Worm (Caenorhabditis elegans): ENCODE measurements around the gene frpr-16.
"Not testable (repeated sequence)": the region's sequence is repeated elsewhere in the genome, so short reads cannot be mapped to it uniquely, and the experiment has no call there.

The frpr-16 gene

ce11 chrII:6024879-6025278 is 6.1 kb downstream of the frpr-16 start, which contains the start of gene R12C12.9:
Gene R12C12.9, minus strand, starts transcription at chrII:6024979.
- TF ChIP-seq zip-8 (tag; optimal IDR thresholded peaks at IDR 0.05) (no peak), nhr-12 (tag; optimal IDR thresholded peaks at IDR 0.05) (no peak), ceh-43 (GFP tag; optimal IDR thresholded peaks at IDR 0.05) (no peak), cnd-1 (tag; optimal IDR thresholded peaks at IDR 0.05) (no peak), unc-39 (tag; optimal IDR thresholded peaks at IDR 0.05) (no peak), drap-1 (GFP tag; optimal IDR thresholded peaks at IDR 0.05) (no peak), blmp-1 (tag; optimal IDR thresholded peaks at IDR 0.05) (no peak)

DNA sequence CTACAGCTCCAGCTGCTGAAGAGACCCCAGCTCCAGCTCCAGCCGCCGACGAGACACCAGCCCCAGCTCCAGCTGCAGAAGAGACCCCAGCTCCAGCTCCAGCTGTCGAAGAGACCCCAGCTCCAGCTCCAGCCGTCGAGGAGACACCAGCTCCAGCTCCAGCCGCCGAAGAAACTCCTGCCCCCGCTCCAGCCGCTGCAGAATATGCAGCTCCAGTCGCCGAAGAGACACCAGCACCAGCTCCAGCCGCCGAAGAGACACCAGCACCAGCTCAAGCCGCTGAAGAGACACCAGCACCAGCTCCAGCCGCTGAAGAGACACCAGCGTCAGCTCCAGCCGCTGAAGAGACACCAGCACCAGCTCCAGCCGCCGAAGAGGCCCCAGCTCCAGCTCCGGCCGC is 8.4 kb downstream of the frpr-16 start:
- TF ChIP-seq flh-1 (GFP tag; optimal IDR thresholded peaks at IDR 0.05) (no peak), cnd-1 (tag; optimal IDR thresholded peaks at IDR 0.05) (no peak), lsy-2 (tag; optimal IDR thresholded peaks at IDR 0.05) (no peak), nhr-76 (tag; optimal IDR thresholded peaks at IDR 0.05) (no peak), mab-5 (tag; optimal IDR thresholded peaks at IDR 0.05) (no peak), lin-32 (GFP tag; optimal IDR thresholded peaks at IDR 0.05) (no peak), sem-2 (GFP tag; optimal IDR thresholded peaks at IDR 0.05) (no peak), lin-13 (tag; optimal IDR thresholded peaks at IDR 0.05) (no peak), drap-1 (GFP tag; optimal IDR thresholded peaks at IDR 0.05) (no peak), tbx-8 (GFP tag; optimal IDR thresholded peaks at IDR 0.05) (no peak), nhr-12 (tag; optimal IDR thresholded peaks at IDR 0.05) (no peak), elt-3 (tag; optimal IDR thresholded peaks at IDR 0.05) (no peak), ztf-11 (tag; optimal IDR thresholded peaks at IDR 0.05) (no peak), blmp-1 (tag; optimal IDR thresholded peaks at IDR 0.05) (no peak), M03D4.4 (tag; optimal IDR thresholded peaks at IDR 0.05) (no peak), sptf-1 (tag; optimal IDR thresholded peaks at IDR 0.05) (no peak)

DNA sequence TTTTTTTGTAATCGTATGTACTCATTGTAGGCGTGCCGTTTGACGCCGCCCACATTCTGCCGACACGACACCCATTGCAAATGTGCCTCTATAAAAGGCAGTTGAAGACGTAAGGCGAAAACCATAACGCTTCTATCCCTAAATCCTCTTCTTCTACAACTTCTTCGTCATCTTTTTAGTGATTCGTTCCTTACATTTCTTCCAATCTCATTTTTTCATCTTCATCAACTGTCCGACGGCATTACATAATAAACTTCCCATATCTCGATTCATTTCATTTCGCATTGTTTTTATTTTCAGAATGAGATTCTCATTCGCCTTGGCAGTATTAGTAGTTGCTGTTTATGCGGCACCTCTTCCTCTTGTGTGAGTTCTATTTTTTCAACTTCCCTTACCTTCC is 10.7 kb downstream of the frpr-16 start, which contains the start of gene ZK84.1:
Gene ZK84.1, plus strand, starts transcription at position 301 of the 400 bp plus-strand sequence.
- no peak for TF ChIP-seq nhr-76 (tag; optimal IDR thresholded peaks at IDR 0.05)

DNA sequence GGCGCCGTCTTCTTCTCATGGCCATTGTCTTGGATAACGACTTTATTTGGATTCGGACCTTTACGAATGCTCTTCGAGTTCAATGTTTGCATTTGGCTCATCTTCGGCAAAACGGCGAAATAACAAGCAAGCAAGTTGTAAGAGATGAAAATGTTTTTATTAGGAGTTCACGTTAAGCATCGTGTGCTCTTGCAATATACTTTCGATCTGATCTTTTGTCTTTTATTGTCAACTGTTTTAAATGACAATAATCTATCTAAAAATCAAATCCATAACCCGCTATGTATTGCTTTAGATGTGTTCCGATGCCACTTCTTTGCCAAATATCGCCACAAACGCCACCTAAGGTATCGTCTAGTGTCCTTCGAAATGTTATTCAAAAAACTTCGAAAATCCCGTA is 14.6 kb downstream of the frpr-16 start, which contains the start of gene ZK84.5:
Gene ZK84.5, minus strand, starts transcription at position 101 of the 400 bp plus-strand sequence.
- no peak for TF ChIP-seq unc-62 (GFP tag; optimal IDR thresholded peaks at IDR 0.05)

DNA sequence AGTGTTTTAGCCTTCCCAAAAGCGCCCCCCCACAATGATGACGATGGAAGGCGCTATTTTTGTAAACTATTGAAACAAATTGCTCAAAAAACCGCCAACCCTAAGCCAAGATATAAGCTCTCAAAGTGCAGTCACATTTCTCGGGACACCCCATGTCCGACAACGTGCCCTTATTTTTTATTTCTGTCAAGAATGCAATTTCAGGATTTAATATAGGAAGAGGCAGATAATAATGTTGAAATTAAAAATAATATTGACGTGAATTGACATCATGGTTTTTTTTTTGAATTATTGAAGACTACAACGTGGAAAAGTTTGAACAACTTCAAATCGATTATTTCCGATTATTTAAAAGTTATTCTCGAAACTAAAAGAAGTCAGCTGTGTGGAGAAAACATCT is 16.9 kb downstream of the frpr-16 start, which contains the start of gene ZK84.2:
Gene ZK84.2, plus strand, starts transcription at position 301 of the 400 bp plus-strand sequence.
- TF ChIP-seq lin-32 (GFP tag; optimal IDR thresholded peaks at IDR 0.05); elt-3 (tag; optimal IDR thresholded peaks at IDR 0.05); pha-4 (tag; optimal IDR thresholded peaks at IDR 0.05): not testable (repeated sequence)

- no peak for TF ChIP-seq ztf-11 (tag; optimal IDR thresholded peaks at IDR 0.05)
- no peak for TF ChIP-seq nhr-2 (tag; optimal IDR thresholded peaks at IDR 0.05)
Observed at ce11 chrII:6010544-6010943, 20.5 kb downstream of the frpr-16 start, which contains the start of gene ins-20. Gene ins-20, plus strand, starts transcription at chrII:6010844.

DNA sequence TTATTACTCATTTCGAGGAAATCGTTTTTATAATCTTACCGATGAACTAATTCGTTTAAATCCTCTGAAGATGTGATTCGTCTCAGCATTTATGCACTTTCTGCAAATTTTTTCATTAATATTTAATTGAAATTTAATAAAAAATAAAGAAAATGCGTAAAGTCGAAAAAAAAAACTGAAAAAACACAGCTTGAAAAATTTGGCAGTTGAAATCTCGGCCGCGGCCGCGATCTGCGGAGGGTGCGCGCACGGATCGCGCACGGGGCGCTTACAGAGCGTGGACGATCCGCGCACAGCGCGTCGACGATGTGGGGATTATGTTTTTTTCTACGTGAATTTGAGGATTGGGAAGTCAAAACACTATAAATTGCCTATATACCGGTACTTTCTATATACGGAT is 22.1 kb downstream of the frpr-16 start, which contains the start of gene ZK84.4:
Gene ZK84.4, minus strand, starts transcription at position 101 of the 400 bp plus-strand sequence.
- TF ChIP-seq blmp-1 (tag; optimal IDR thresholded peaks at IDR 0.05); elt-1 (tag; optimal IDR thresholded peaks at IDR 0.05; ENCODE audit: borderline replicate concordance, insufficient read depth); elt-3 (tag; optimal IDR thresholded peaks at IDR 0.05): not testable (repeated sequence)

ce11 chrII:6001004-6001403 is 30.0 kb downstream of the frpr-16 start:
- TF ChIP-seq nhr-76 (tag; optimal IDR thresholded peaks at IDR 0.05): no peak
- TF ChIP-seq unc-62 (GFP tag; optimal IDR thresholded peaks at IDR 0.05): peak; percentile 58
- peak; percentile 51 for TF ChIP-seq hlh-1 (tag; optimal IDR thresholded peaks at IDR 0.05)
- TF ChIP-seq elt-1 (tag; optimal IDR thresholded peaks at IDR 0.05; ENCODE audit: borderline replicate concordance, insufficient read depth): no peak

Measured in whole organism, mixed stage, embryonic.